Fruit fly (Drosophila melanogaster) whole organism: ENCODE measurements around the gene CG14893.

Source experiments
- CG8478 ChIP-seq: fragments of >200 bp; optimal IDR thresholded peaks from 2 replicates; lab custom pipeline; 2018; ENCODE audit warnings: inconsistent platforms
- Dll ChIP-seq: fragments of >200 bp; optimal IDR thresholded peaks from 2 replicates; lab custom pipeline; 2017
- EcR ChIP-seq, 2 experiments: fragments of >200 bp; optimal IDR thresholded peaks; 2 replicates each; lab custom pipeline; 2017; ENCODE audit warnings: missing biosample characterization in 2 of 2, missing genetic modification characterization in 2 of 2, missing genetic modification reagents in 2 of 2
- pan ChIP-seq: fragments of >200 bp; optimal IDR thresholded peaks from 2 replicates; lab custom pipeline; 2017
- psq ChIP-seq: fragments of >200 bp; optimal IDR thresholded peaks from 2 replicates; lab custom pipeline; 2017
- usp ChIP-seq: fragments of >200 bp; optimal IDR thresholded peaks from 2 replicates; lab custom pipeline; 2017; ENCODE audit warnings: missing biosample characterization, missing genetic modification characterization, mixed read lengths

CG14893 gene

DNA sequence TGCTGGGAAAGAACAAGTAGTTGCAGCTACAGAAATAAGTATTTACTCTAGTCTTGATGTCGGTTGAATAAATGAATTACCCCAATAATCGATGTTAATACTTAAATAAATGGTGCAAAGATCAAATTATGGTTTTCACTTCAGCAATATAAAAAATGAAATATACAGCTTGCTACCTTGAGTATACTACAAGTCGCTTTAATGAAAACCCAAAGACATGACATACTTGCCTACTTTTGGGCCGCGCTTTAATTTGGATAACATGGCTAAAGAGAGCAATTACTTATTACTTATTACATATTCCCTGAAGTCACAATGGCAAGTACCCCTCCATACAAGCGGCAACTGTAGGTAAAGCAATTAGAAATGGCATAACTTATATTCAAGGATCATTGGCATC, 9.3 kb upstream of the CG14893 start:
- no peak for TF ChIP-seq psq (lab: Kevin White, UChicago)
- TF ChIP-seq usp (GFP tag; lab: Kevin White, UChicago) = no peak
- no peak for TF ChIP-seq Dll (lab: Kevin White, UChicago)
- no peak for TF ChIP-seq pan (lab: Kevin White, UChicago)
- no peak for TF ChIP-seq EcR (GFP tag; optimal IDR thresholded peaks at IDR 0.05; lab: Kevin White, UChicago)
- no peak for TF ChIP-seq CG8478 (lab: Kevin White, UChicago)

dm6 chr3R:16613300-16613699, 7.3 kb upstream of the CG14893 start, which contains the start of gene CG12783:
TSS of gene CG12783 (minus strand) at chr3R:16613400.
- TF ChIP-seq pan (lab: Kevin White, UChicago) (no peak), CG8478 (lab: Kevin White, UChicago) (no peak), Dll (lab: Kevin White, UChicago) (no peak)

- TF ChIP-seq EcR (GFP tag; optimal IDR thresholded peaks at IDR 0.05; lab: Kevin White, UChicago) (no peak), CG8478 (lab: Kevin White, UChicago) (no peak), Dll (lab: Kevin White, UChicago) (no peak), usp (GFP tag; lab: Kevin White, UChicago) (no peak)
Observed at dm6 chr3R:16614241-16614640, 6.3 kb upstream of the CG14893 start, which contains the start of gene CG10340. TSS of gene CG10340 (minus strand) at chr3R:16614391.

- TF ChIP-seq usp (GFP tag; lab: Kevin White, UChicago) = no peak
- TF ChIP-seq EcR (GFP tag; optimal IDR thresholded peaks at IDR 0.05; lab: Kevin White, UChicago) = no peak
- no peak for TF ChIP-seq pan (lab: Kevin White, UChicago)
- no peak for TF ChIP-seq CG8478 (lab: Kevin White, UChicago)
- no peak for TF ChIP-seq Dll (lab: Kevin White, UChicago)
- no peak for TF ChIP-seq psq (lab: Kevin White, UChicago)
Observed at dm6 chr3R:16615009-16615408, 5.6 kb upstream of the CG14893 start, which contains the start of gene CG17562. TSS of gene CG17562 (plus strand) at chr3R:16615309.

DNA sequence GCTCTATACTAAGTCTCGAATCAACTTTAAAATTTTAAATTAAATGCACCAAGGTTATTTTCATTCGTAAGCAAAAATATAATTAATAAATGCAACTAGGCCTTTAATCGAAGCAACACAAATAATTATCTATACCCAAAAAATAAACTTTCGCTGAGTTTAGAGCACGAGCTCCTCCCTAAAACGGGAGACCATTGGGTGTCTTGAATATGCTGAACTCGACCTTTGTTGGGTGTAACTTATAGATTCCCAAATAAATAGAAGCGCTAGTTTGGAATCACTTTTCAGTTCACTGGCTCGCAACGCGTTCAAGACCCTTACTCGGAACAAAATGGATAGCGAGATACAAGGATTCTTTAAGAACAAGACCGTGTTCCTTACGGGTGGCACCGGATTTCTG, 2.9 kb upstream of the CG14893 start, which contains the start of gene CG17560:
Gene CG17560, plus strand, starts transcription at position 301 of the 400 bp plus-strand sequence.
- TF ChIP-seq EcR (GFP tag; optimal IDR thresholded peaks at IDR 0.05; lab: Kevin White, UChicago) (no peak), pan (lab: Kevin White, UChicago) (no peak), psq (lab: Kevin White, UChicago) (no peak), CG8478 (lab: Kevin White, UChicago) (no peak)

dm6 chr3R:16624371-16624749, 3.8 kb downstream of the CG14893 start, which contains the start of gene Ccdc114:
TSS of gene Ccdc114 (minus strand) at chr3R:16624717.
- TF ChIP-seq EcR (GFP tag; optimal IDR thresholded peaks at IDR 0.05; lab: Kevin White, UChicago) (no peak), psq (lab: Kevin White, UChicago) (no peak), usp (GFP tag; lab: Kevin White, UChicago) (no peak), Dll (lab: Kevin White, UChicago) (no peak), pan (lab: Kevin White, UChicago) (no peak), CG8478 (lab: Kevin White, UChicago) (no peak)

- TF ChIP-seq Dll (lab: Kevin White, UChicago) (no peak), CG8478 (lab: Kevin White, UChicago) (no peak), psq (lab: Kevin White, UChicago) (no peak), pan (lab: Kevin White, UChicago) (no peak), EcR (GFP tag; optimal IDR thresholded peaks at IDR 0.05; lab: Kevin White, UChicago) (no peak), usp (GFP tag; lab: Kevin White, UChicago) (no peak)
Observed at dm6 chr3R:16624750-16625549, 4.4 kb downstream of the CG14893 start, which contains the start of gene Fas1. TSS of gene Fas1 (plus strand) at chr3R:16625238.

dm6 chr3R:16625844-16626430, 5.4 kb downstream of the CG14893 start:
- TF ChIP-seq Dll (lab: Kevin White, UChicago) = peak; percentile 8
- no peak for TF ChIP-seq psq (lab: Kevin White, UChicago)
- TF ChIP-seq CG8478 (lab: Kevin White, UChicago) = no peak

DNA sequence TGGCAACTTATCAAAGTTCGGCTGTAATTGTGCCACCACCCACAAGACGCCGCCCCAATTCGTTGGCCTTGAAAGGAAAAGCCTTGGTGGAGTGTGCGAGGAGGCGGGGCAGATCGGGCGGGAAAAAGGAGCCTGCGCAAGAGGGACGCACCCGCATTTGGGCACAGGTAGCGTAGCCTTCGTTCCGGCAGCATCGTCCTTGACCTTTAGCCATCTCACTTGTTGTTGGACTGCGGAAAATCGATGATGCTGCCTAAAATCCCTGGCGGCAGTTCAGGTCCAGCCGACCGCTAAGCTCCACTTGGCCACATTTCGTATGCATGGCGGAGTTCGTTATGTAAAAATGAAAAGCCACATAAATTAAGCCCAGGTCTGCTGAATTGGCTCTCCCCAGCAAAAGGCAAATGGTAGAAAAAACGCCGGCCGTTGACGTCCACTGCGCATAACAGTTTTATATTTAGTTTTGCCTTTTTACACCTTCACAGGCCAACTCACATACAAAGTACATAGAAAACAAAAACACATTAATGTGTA, 6.4 kb downstream of the CG14893 start:
- TF ChIP-seq psq (lab: Kevin White, UChicago) = no peak
- TF ChIP-seq usp (GFP tag; lab: Kevin White, UChicago) = no peak
- TF ChIP-seq pan (lab: Kevin White, UChicago) = no peak
- no peak for TF ChIP-seq Dll (lab: Kevin White, UChicago)
- no peak for TF ChIP-seq CG8478 (lab: Kevin White, UChicago)

DNA sequence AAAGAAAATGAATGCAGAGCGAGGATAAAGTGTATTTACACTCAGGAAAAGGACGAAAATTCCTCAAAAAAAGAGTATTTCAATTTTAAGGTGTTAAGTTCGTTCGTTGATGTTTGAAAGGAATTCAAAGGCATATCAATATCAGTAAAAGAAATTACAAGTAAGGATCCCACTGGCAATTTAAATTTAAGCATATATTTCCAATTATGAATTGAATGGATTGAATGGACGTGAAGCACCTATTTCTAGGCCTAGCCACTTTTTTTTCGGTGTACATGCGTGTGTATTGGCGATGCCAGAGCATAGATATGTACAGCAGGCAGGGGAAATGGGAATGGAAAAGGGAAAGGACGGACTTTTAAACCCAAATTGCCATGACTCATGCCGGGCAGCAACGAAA, 10.0 kb downstream of the CG14893 start:
- no peak for TF ChIP-seq pan (lab: Kevin White, UChicago)
- TF ChIP-seq psq (lab: Kevin White, UChicago) = no peak
- TF ChIP-seq usp (GFP tag; lab: Kevin White, UChicago) = no peak
- no peak for TF ChIP-seq Dll (lab: Kevin White, UChicago)
- no peak for TF ChIP-seq CG8478 (lab: Kevin White, UChicago)
- no peak for TF ChIP-seq EcR (GFP tag; optimal IDR thresholded peaks at IDR 0.05; lab: Kevin White, UChicago)

- TF ChIP-seq CG8478 (lab: Kevin White, UChicago) = no peak
- no peak for TF ChIP-seq Dll (lab: Kevin White, UChicago)
- no peak for TF ChIP-seq usp (GFP tag; lab: Kevin White, UChicago)
- TF ChIP-seq psq (lab: Kevin White, UChicago) = no peak
- no peak for TF ChIP-seq EcR (GFP tag; optimal IDR thresholded peaks at IDR 0.05; lab: Kevin White, UChicago)
- TF ChIP-seq pan (lab: Kevin White, UChicago) = no peak
Observed at dm6 chr3R:16632698-16633097, 12.1 kb downstream of the CG14893 start.
